Worm (Caenorhabditis elegans) whole organism, L1 larva: Measurements from ENCODE around the gene asm-1.
A peak's percentile ranks its signal among the peaks of the same experiment; 100 is the strongest.

ENCODE experiments used
- C04F5.9 ChIP-seq: sonication (generic microtip); optimal IDR thresholded peaks from 2 replicates; lab custom pipeline; 2016; ENCODE audit warnings: missing genetic modification characterization, missing compliant biosample characterization
- C16A3.4 ChIP-seq: fragments of 150-350 bp; optimal IDR thresholded peaks from 2 replicates; lab custom pipeline; 2014; ENCODE audit warnings: missing biosample characterization, missing genetic modification characterization
- Y116A8C.19 ChIP-seq: sonication (generic microtip); optimal IDR thresholded peaks from 2 replicates; lab custom pipeline; 2016; ENCODE audit warnings: missing compliant biosample characterization, missing genetic modification characterization, borderline replicate concordance
- alr-1 ChIP-seq: fragments of 200-800 bp; sonication (Bioruptor generic); optimal IDR thresholded peaks from 2 replicates; lab custom pipeline; 2018; ENCODE audit warnings: borderline replicate concordance, mild to moderate bottlenecking, missing genetic modification characterization, missing compliant biosample characterization
- blmp-1 ChIP-seq: fragments of 150-350 bp; optimal IDR thresholded peaks from 2 replicates; lab custom pipeline; 2014; ENCODE audit warnings: missing biosample characterization, missing genetic modification characterization
- ceh-63 ChIP-seq: fragments of 200-800 bp; sonication (Bioruptor generic); optimal IDR thresholded peaks from 2 replicates; lab custom pipeline; 2018; ENCODE audit warnings: mild to moderate bottlenecking, missing genetic modification characterization, missing compliant biosample characterization
- ceh-8 ChIP-seq: fragments of 200-800 bp; sonication (Bioruptor generic); optimal IDR thresholded peaks from 2 replicates; lab custom pipeline; 2018; ENCODE audit warnings: mild to moderate bottlenecking, missing genetic modification characterization, moderate library complexity, missing compliant biosample characterization
- ces-1 ChIP-seq: fragments of 150-350 bp; optimal IDR thresholded peaks from 2 replicates; lab custom pipeline; 2014; ENCODE audit warnings: missing biosample characterization, missing genetic modification reagents, missing genetic modification characterization
- dsc-1 ChIP-seq: sonication (generic microtip); optimal IDR thresholded peaks from 2 replicates; lab custom pipeline; 2016; ENCODE audit warnings: mild to moderate bottlenecking, missing genetic modification characterization, missing compliant biosample characterization
- efl-1 ChIP-seq, 4 experiments: fragments of 150-350 bp; optimal IDR thresholded peaks in 3 of 4; peaks in 1 of 4; 1 replicate in 1 of 4; 2 replicates in 3 of 4; lab custom pipeline; 2014; ENCODE audit warnings: missing biosample characterization in 2 of 4, missing genetic modification characterization in 2 of 4, missing genetic modification reagents in 2 of 4
- efl-3 ChIP-seq: fragments of 200-800 bp; sonication (Bioruptor generic); optimal IDR thresholded peaks from 2 replicates; lab custom pipeline; 2018; ENCODE audit warnings: mild to moderate bottlenecking, missing genetic modification characterization, missing compliant biosample characterization
- elt-2 ChIP-seq: sonication (generic microtip); optimal IDR thresholded peaks from 2 replicates; lab custom pipeline; 2016; ENCODE audit warnings: missing genetic modification characterization, mild to moderate bottlenecking, inconsistent platforms, missing compliant biosample characterization, missing genetic modification reagents
- ets-5 ChIP-seq: fragments of 200-800 bp; sonication (Bioruptor generic); IDR thresholded peaks from 2 replicates; pipeline ENCODE4 v1.3.6; 2022; ENCODE audit warnings: missing genetic modification characterization, missing compliant biosample characterization
- fos-1 ChIP-seq: fragments of 150-350 bp; optimal IDR thresholded peaks from 2 replicates; lab custom pipeline; 2014; ENCODE audit warnings: missing biosample characterization, missing genetic modification characterization
- hlh-4 ChIP-seq: sonication (generic microtip); optimal IDR thresholded peaks from 2 replicates; lab custom pipeline; 2016; ENCODE audit warnings: mild to moderate bottlenecking, missing genetic modification characterization, missing compliant biosample characterization
- hpl-2 ChIP-seq: fragments of 150-350 bp; optimal IDR thresholded peaks from 2 replicates; lab custom pipeline; 2014; ENCODE audit warnings: missing biosample characterization, missing genetic modification reagents, missing genetic modification characterization
- lin-13 ChIP-seq: fragments of 150-350 bp; optimal IDR thresholded peaks from 2 replicates; lab custom pipeline; 2014; ENCODE audit warnings: missing biosample characterization, missing genetic modification reagents, missing genetic modification characterization
- lin-14 ChIP-seq: fragments of 200-800 bp; sonication (Bioruptor generic); optimal IDR thresholded peaks from 2 replicates; lab custom pipeline; 2018; ENCODE audit warnings: mild to moderate bottlenecking, missing genetic modification characterization, moderate library complexity, missing compliant biosample characterization
- lin-35 ChIP-seq, 2 experiments: fragments of 150-350 bp; optimal IDR thresholded peaks; 2 replicates each; lab custom pipeline; 2014; ENCODE audit warnings: missing biosample characterization in 2 of 2, missing genetic modification characterization in 2 of 2, missing genetic modification reagents in 2 of 2
- lir-3 ChIP-seq: sonication (generic microtip); optimal IDR thresholded peaks from 2 replicates; lab custom pipeline; 2016; ENCODE audit warnings: mild to moderate bottlenecking, missing genetic modification characterization, moderate library complexity, missing compliant biosample characterization; ENCODE audit not compliant: poor library complexity
- lsy-2 ChIP-seq, 2 experiments: fragments of 150-350 bp; optimal IDR thresholded peaks; 2 replicates each; lab custom pipeline; 2014; ENCODE audit warnings: missing biosample characterization in 2 of 2, missing genetic modification characterization in 2 of 2
- mef-2 ChIP-seq: fragments of 150-350 bp; optimal IDR thresholded peaks from 2 replicates; lab custom pipeline; 2014; ENCODE audit warnings: missing biosample characterization, missing genetic modification characterization
- mep-1 ChIP-seq: fragments of 150-350 bp; optimal IDR thresholded peaks from 2 replicates; lab custom pipeline; 2014; ENCODE audit warnings: missing biosample characterization, missing genetic modification characterization
- nhr-11 ChIP-seq: fragments of 150-350 bp; optimal IDR thresholded peaks from 2 replicates; lab custom pipeline; 2014; ENCODE audit warnings: missing biosample characterization, missing genetic modification characterization
- nhr-19 ChIP-seq: fragments of 200-800 bp; sonication (Bioruptor generic); conservative IDR thresholded peaks from 2 replicates; pipeline ENCODE4 v1.3.6; 2022; ENCODE audit warnings: missing genetic modification characterization, missing compliant biosample characterization
- nhr-20 ChIP-seq: sonication (generic microtip); optimal IDR thresholded peaks from 2 replicates; lab custom pipeline; 2016; ENCODE audit warnings: mild to moderate bottlenecking, missing genetic modification characterization, missing compliant biosample characterization
- nhr-47 ChIP-seq: sonication (generic microtip); optimal IDR thresholded peaks from 2 replicates; lab custom pipeline; 2016; ENCODE audit warnings: mild to moderate bottlenecking, missing genetic modification characterization, moderate library complexity, missing compliant biosample characterization
- nhr-71 ChIP-seq: sonication (generic microtip); optimal IDR thresholded peaks from 2 replicates; lab custom pipeline; 2016; ENCODE audit warnings: mild to moderate bottlenecking, missing genetic modification characterization, moderate library complexity, missing compliant biosample characterization
- nhr-76 ChIP-seq: sonication (generic microtip); optimal IDR thresholded peaks from 2 replicates; lab custom pipeline; 2017; ENCODE audit warnings: missing biosample characterization, missing genetic modification characterization
- nhr-77 ChIP-seq: fragments of 150-350 bp; optimal IDR thresholded peaks from 2 replicates; lab custom pipeline; 2014; ENCODE audit warnings: missing biosample characterization, missing genetic modification characterization
- nhr-84 ChIP-seq: sonication (generic microtip); optimal IDR thresholded peaks from 2 replicates; lab custom pipeline; 2017; ENCODE audit warnings: missing biosample characterization, missing genetic modification characterization
- nhr-85 ChIP-seq: sonication (generic microtip); peaks from one replicate; lab custom pipeline; 2016; ENCODE audit warnings: missing genetic modification characterization, inconsistent platforms, missing compliant biosample characterization
- rnt-1 ChIP-seq: sonication (generic microtip); optimal IDR thresholded peaks from 2 replicates; lab custom pipeline; 2016; ENCODE audit warnings: mild to moderate bottlenecking, missing genetic modification characterization, moderate library complexity, missing compliant biosample characterization
- sptf-1 ChIP-seq: fragments of 150-350 bp; optimal IDR thresholded peaks from 2 replicates; lab custom pipeline; 2014; ENCODE audit warnings: missing biosample characterization, missing genetic modification characterization
- sup-37 ChIP-seq: fragments of 200-800 bp; sonication (Bioruptor generic); optimal IDR thresholded peaks from 2 replicates; lab custom pipeline; 2018; ENCODE audit warnings: mild to moderate bottlenecking, missing genetic modification characterization, missing compliant biosample characterization
- swsn-7 ChIP-seq: sonication (generic microtip); optimal IDR thresholded peaks from 2 replicates; lab custom pipeline; 2016; ENCODE audit warnings: missing genetic modification characterization, missing compliant biosample characterization
- tbx-2 ChIP-seq: sonication (generic microtip); optimal IDR thresholded peaks from 2 replicates; lab custom pipeline; 2016; ENCODE audit warnings: missing genetic modification characterization, missing compliant biosample characterization
- tlp-1 ChIP-seq: fragments of 150-350 bp; optimal IDR thresholded peaks from 2 replicates; lab custom pipeline; 2014; ENCODE audit warnings: missing biosample characterization, missing genetic modification characterization
- unc-98 ChIP-seq: fragments of 200-800 bp; sonication (Bioruptor generic); IDR thresholded peaks from 2 replicates; pipeline ENCODE4 v1.3.6; 2022; ENCODE audit warnings: missing genetic modification characterization, missing compliant biosample characterization
- xbp-1 ChIP-seq: sonication (generic microtip); optimal IDR thresholded peaks from 2 replicates; lab custom pipeline; 2016; ENCODE audit warnings: missing genetic modification characterization, missing compliant biosample characterization
- zip-4 ChIP-seq: fragments of 200-800 bp; sonication (Bioruptor generic); optimal IDR thresholded peaks from 2 replicates; lab custom pipeline; 2018; ENCODE audit warnings: mild to moderate bottlenecking, missing genetic modification characterization, moderate library complexity, missing compliant biosample characterization

asm-1 gene

ce11 chrII:6891838-6892237 lies 18.0 kb upstream of the asm-1 start (continued):
- TF ChIP-seq ets-5 (GFP tag; lab: Robert Waterston, UW) (no peak), tbx-2 (tag; lab: Kevin White, UChicago) (peak; percentile 84), fos-1 (tag; lab: Kevin White, UChicago) (no peak), sup-37 (GFP tag; lab: Kevin White, UChicago) (peak; percentile 55), nhr-47 (tag; lab: Kevin White, UChicago) (peak; percentile 54), nhr-76 (no peak), hlh-4 (tag; lab: Kevin White, UChicago) (no peak), alr-1 (no peak), lin-13 (GFP tag; lab: Kevin White, UChicago) (peak; percentile 47), efl-1 (optimal IDR thresholded peaks at IDR 0.05; lab: Kevin White, UChicago) (peak in 1 of 2 experiments; percentile 36), efl-1 (GFP tag; optimal IDR thresholded peaks at IDR 0.05 in 1 of 2; lab: Kevin White, UChicago) (peak; percentile 20 to 92), lir-3 (tag; lab: Kevin White, UChicago) (peak; percentile 73), tlp-1 (tag; lab: Kevin White, UChicago) (no peak), sptf-1 (tag; lab: Kevin White, UChicago) (no peak), ceh-63 (no peak), mep-1 (tag; lab: Kevin White, UChicago) (peak; percentile 63), nhr-77 (tag; lab: Kevin White, UChicago) (peak; percentile 48), C04F5.9 (no peak), C16A3.4 (peak; percentile 62), unc-98 (GFP tag; lab: Robert Waterston, UW) (no peak), elt-2 (tag; lab: Kevin White, UChicago) (peak; percentile 69), zip-4 (GFP tag; lab: Kevin White, UChicago) (no peak), rnt-1 (tag; lab: Kevin White, UChicago) (peak; percentile 75), Y116A8C.19 (tag; lab: Kevin White, UChicago) (no peak), lin-14 (GFP tag; lab: Kevin White, UChicago) (peak; percentile 78), dsc-1 (tag; lab: Kevin White, UChicago) (no peak), swsn-7 (tag; lab: Kevin White, UChicago) (peak; percentile 42), mef-2 (no peak), nhr-84 (tag; lab: Kevin White, UChicago) (no peak), nhr-20 (tag; lab: Kevin White, UChicago) (peak; percentile 99), hpl-2 (GFP tag; lab: Kevin White, UChicago) (no peak), nhr-71 (tag; lab: Kevin White, UChicago) (peak; percentile 96), xbp-1 (peak; percentile 32), ceh-8 (GFP tag; lab: Kevin White, UChicago) (no peak), ces-1 (GFP tag; lab: Kevin White, UChicago) (no peak)
- TF ChIP-seq, all 84 proteins: peak for 31

ce11 chrII:6893589-6894245 lies 16.2 kb upstream of the asm-1 start, which contains the start of gene adal-1:
Gene adal-1 (minus strand): TSS chrII:6893639.
- TF ChIP-seq lin-35 (GFP tag; optimal IDR thresholded peaks at IDR 0.05; lab: Kevin White, UChicago) (no peak), blmp-1 (tag; lab: Kevin White, UChicago) (peak; percentile 43), ceh-63 (no peak), lsy-2 (tag; optimal IDR thresholded peaks at IDR 0.05; lab: Kevin White, UChicago) (peak in 1 of 2 experiments; percentile 37), nhr-11 (tag; lab: Kevin White, UChicago) (no peak), ceh-8 (GFP tag; lab: Kevin White, UChicago) (no peak), efl-1 (optimal IDR thresholded peaks at IDR 0.05; lab: Kevin White, UChicago) (peak in 1 of 2 experiments; percentile 20), efl-1 (GFP tag; optimal IDR thresholded peaks at IDR 0.05 in 1 of 2; lab: Kevin White, UChicago) (peak in 1 of 2 experiments; percentile 81), nhr-85 (no peak), hlh-4 (tag; lab: Kevin White, UChicago) (no peak), nhr-19 (no peak), efl-3 (no peak), mep-1 (tag; lab: Kevin White, UChicago) (no peak)
